Fruit fly (Drosophila melanogaster) whole organism, embryonic: Measurements from ENCODE around the gene rec.

Source experiments
- CG10147 ChIP-seq: fragments of 200-800 bp; sonication (Bioruptor generic); optimal IDR thresholded peaks from 2 replicates; lab custom pipeline; 2019; ENCODE audit warnings: missing biosample characterization, mild to moderate bottlenecking, missing genetic modification characterization, moderate library complexity
- CG1024 ChIP-seq: fragments of 200-800 bp; sonication (Bioruptor generic); IDR thresholded peaks from 2 replicates; pipeline ENCODE4 v1.3.6; 2022; ENCODE audit warnings: missing biosample characterization, missing genetic modification characterization
- CG10654 ChIP-seq: fragments of 200-800 bp; sonication (Bioruptor generic); optimal IDR thresholded peaks from 2 replicates; lab custom pipeline; 2016; ENCODE audit warnings: missing biosample characterization, missing genetic modification characterization
- CG10959 ChIP-seq: fragments of 200-800 bp; sonication (Bioruptor generic); IDR thresholded peaks from 2 replicates; pipeline ENCODE4 v1.3.6; 2022; ENCODE audit warnings: missing biosample characterization, missing genetic modification characterization
- CG11723 ChIP-seq: fragments of 200-800 bp; sonication (Bioruptor generic); optimal IDR thresholded peaks from 2 replicates; lab custom pipeline; 2017; ENCODE audit warnings: missing biosample characterization, mild to moderate bottlenecking, missing genetic modification characterization
- CG12155 ChIP-seq: fragments of 200-800 bp; sonication (Bioruptor generic); optimal IDR thresholded peaks from 3 replicates; lab custom pipeline; 2016; ENCODE audit warnings: missing biosample characterization, missing genetic modification characterization
- CG12219 ChIP-seq: fragments of 200-800 bp; sonication (Bioruptor generic); optimal IDR thresholded peaks from 3 replicates; lab custom pipeline; 2018; ENCODE audit warnings: missing biosample characterization, mild to moderate bottlenecking, missing genetic modification characterization
- CG12236 ChIP-seq: fragments of 200-800 bp; sonication (Bioruptor generic); optimal IDR thresholded peaks from 2 replicates; lab custom pipeline; 2016; ENCODE audit warnings: missing biosample characterization, missing genetic modification characterization
- CG12299 ChIP-seq: fragments of 200-800 bp; sonication (Bioruptor generic); optimal IDR thresholded peaks from 2 replicates; lab custom pipeline; 2018; ENCODE audit warnings: missing biosample characterization, mild to moderate bottlenecking, missing genetic modification characterization
- CG12769 ChIP-seq: fragments of 200-800 bp; sonication (Bioruptor generic); optimal IDR thresholded peaks from 2 replicates; lab custom pipeline; 2019; ENCODE audit warnings: missing biosample characterization, mild to moderate bottlenecking, missing genetic modification characterization, moderate library complexity
- CG14710 ChIP-seq: fragments of 200-800 bp; sonication (Bioruptor generic); optimal IDR thresholded peaks from 3 replicates; lab custom pipeline; 2019; ENCODE audit warnings: missing biosample characterization, mild to moderate bottlenecking, missing genetic modification characterization, moderate library complexity
- CG1602 ChIP-seq: fragments of 200-800 bp; sonication (Bioruptor generic); optimal IDR thresholded peaks from 3 replicates; lab custom pipeline; 2016; ENCODE audit warnings: missing biosample characterization, missing genetic modification characterization
- CG18011 ChIP-seq: fragments of 200-800 bp; sonication (Bioruptor generic); optimal IDR thresholded peaks from 2 replicates; lab custom pipeline; 2017; ENCODE audit warnings: missing biosample characterization, missing genetic modification characterization, mild to moderate bottlenecking, moderate library complexity, missing genotype
- CG1832 ChIP-seq: fragments of 200-800 bp; sonication (Bioruptor generic); optimal IDR thresholded peaks from 2 replicates; lab custom pipeline; 2017; ENCODE audit warnings: missing biosample characterization, mild to moderate bottlenecking, missing genetic modification characterization, inconsistent platforms
- CG3838 ChIP-seq: fragments of 200-800 bp; sonication (Bioruptor generic); optimal IDR thresholded peaks from 3 replicates; lab custom pipeline; 2016; ENCODE audit warnings: missing biosample characterization, missing genetic modification characterization
- CG4404 ChIP-seq: fragments of 200-800 bp; sonication (Bioruptor generic); IDR thresholded peaks from 2 replicates; pipeline ENCODE4 v1.3.6; 2022; ENCODE audit warnings: missing biosample characterization, missing genetic modification characterization
- CG6254 ChIP-seq: fragments of 200-800 bp; sonication (Bioruptor generic); optimal IDR thresholded peaks from 3 replicates; lab custom pipeline; 2017; ENCODE audit warnings: mild to moderate bottlenecking, missing biosample characterization, missing genetic modification reagents, missing genetic modification characterization
- CG7987 ChIP-seq: fragments of 200-800 bp; sonication (Bioruptor generic); optimal IDR thresholded peaks from 2 replicates; lab custom pipeline; 2018; ENCODE audit warnings: missing biosample characterization, mild to moderate bottlenecking, missing genetic modification characterization, moderate library complexity
- CG8089 ChIP-seq: fragments of 200-800 bp; sonication (Bioruptor generic); optimal IDR thresholded peaks from 3 replicates; lab custom pipeline; 2016; ENCODE audit warnings: missing biosample characterization, missing genetic modification characterization
- CHES-1-like ChIP-seq: fragments of 200-800 bp; sonication (Bioruptor generic); optimal IDR thresholded peaks from 2 replicates; lab custom pipeline; 2016; ENCODE audit warnings: missing biosample characterization, missing genetic modification characterization
- Dek ChIP-seq: fragments of 200-800 bp; sonication (Bioruptor generic); optimal IDR thresholded peaks from 3 replicates; lab custom pipeline; 2019; ENCODE audit warnings: missing biosample characterization, mild to moderate bottlenecking, missing genetic modification characterization, moderate library complexity
- Dip2 ChIP-seq: fragments of 200-800 bp; sonication (Bioruptor generic); IDR thresholded peaks from 2 replicates; pipeline ENCODE4 v1.3.6; 2022; ENCODE audit warnings: missing biosample characterization, missing genetic modification characterization
- ERR ChIP-seq: fragments of 200-800 bp; sonication (Bioruptor generic); optimal IDR thresholded peaks from 2 replicates; lab custom pipeline; 2016; ENCODE audit warnings: missing biosample characterization, missing genetic modification characterization
- Elba2 ChIP-seq: fragments of 200-800 bp; sonication (Bioruptor generic); optimal IDR thresholded peaks from 3 replicates; lab custom pipeline; 2016; ENCODE audit warnings: missing biosample characterization, missing genetic modification characterization
- Hr78 ChIP-seq, 2 experiments: fragments of 200-800 bp in 1 of 2; fragments of >200 bp in 1 of 2; sonication (Bioruptor generic) in 1 of 2; optimal IDR thresholded peaks; 2 replicates each; lab custom pipeline; 2017 to 2019; ENCODE audit warnings: missing biosample characterization in 2 of 2, missing genetic modification characterization in 2 of 2, mild to moderate bottlenecking in 1 of 2, moderate library complexity in 1 of 2
- Hsf ChIP-seq: fragments of 200-800 bp; sonication (Bioruptor generic); optimal IDR thresholded peaks from 3 replicates; lab custom pipeline; 2016; ENCODE audit warnings: missing biosample characterization, missing genetic modification characterization
- Max ChIP-seq: fragments of 200-800 bp; sonication (Bioruptor generic); optimal IDR thresholded peaks from 2 replicates; lab custom pipeline; 2016; ENCODE audit warnings: missing biosample characterization, mild to moderate bottlenecking, missing genetic modification characterization
- Side ChIP-seq: fragments of 200-800 bp; sonication (Bioruptor generic); optimal IDR thresholded peaks from 2 replicates; lab custom pipeline; 2016; ENCODE audit warnings: missing biosample characterization, missing genetic modification characterization
- Tbp ChIP-seq: fragments of >200 bp; optimal IDR thresholded peaks from 2 replicates; lab custom pipeline; 2018; ENCODE audit warnings: missing biosample characterization, missing genetic modification characterization
- ab ChIP-seq: fragments of 200-800 bp; sonication (Bioruptor generic); optimal IDR thresholded peaks from 2 replicates; lab custom pipeline; 2016; ENCODE audit warnings: missing biosample characterization, missing genetic modification characterization
- az2 ChIP-seq: fragments of 200-800 bp; sonication (Bioruptor generic); optimal IDR thresholded peaks from 3 replicates; lab custom pipeline; 2016; ENCODE audit warnings: missing biosample characterization, missing genetic modification characterization
- bigmax ChIP-seq: fragments of 200-800 bp; sonication (Bioruptor generic); optimal IDR thresholded peaks from 2 replicates; lab custom pipeline; 2018; ENCODE audit warnings: missing biosample characterization, mild to moderate bottlenecking, missing genetic modification characterization
- bowl ChIP-seq: fragments of 200-800 bp; sonication (Bioruptor generic); IDR thresholded peaks from 2 replicates; pipeline ENCODE4 v1.3.6; 2022; ENCODE audit warnings: missing biosample characterization, missing genetic modification characterization
- cad ChIP-seq: fragments of >200 bp; optimal IDR thresholded peaks from 2 replicates; lab custom pipeline; 2017; ENCODE audit warnings: missing biosample characterization, missing genetic modification characterization
- chif ChIP-seq, 2 experiments: fragments of 200-800 bp; sonication (Bioruptor generic); optimal IDR thresholded peaks; 3 replicates each; lab custom pipeline; 2016; ENCODE audit warnings: missing biosample characterization in 2 of 2, missing genetic modification characterization in 2 of 2
- crc ChIP-seq: fragments of 200-800 bp; sonication (Bioruptor generic); optimal IDR thresholded peaks from 2 replicates; lab custom pipeline; 2016; ENCODE audit warnings: missing biosample characterization, missing genetic modification characterization
- ems ChIP-seq: fragments of 200-800 bp; sonication (Bioruptor generic); optimal IDR thresholded peaks from 3 replicates; lab custom pipeline; 2016; ENCODE audit warnings: missing biosample characterization, missing genetic modification characterization
- hb ChIP-seq: fragments of 200-800 bp; sonication (Bioruptor generic); IDR thresholded peaks from 3 replicates; pipeline ENCODE4 v1.3.6; 2022; ENCODE audit warnings: missing biosample characterization, missing genetic modification characterization; ENCODE audit not compliant: partially characterized antibody
- jumu ChIP-seq: fragments of 200-800 bp; sonication (Bioruptor generic); optimal IDR thresholded peaks from 3 replicates; lab custom pipeline; 2016; ENCODE audit warnings: missing biosample characterization, missing genetic modification characterization
- lov ChIP-seq, 2 experiments: fragments of 200-800 bp in 1 of 2; fragments of >200 bp in 1 of 2; sonication (Bioruptor generic) in 1 of 2; IDR thresholded peaks in 1 of 2; optimal IDR thresholded peaks in 1 of 2; 2 replicates in 1 of 2; 3 replicates in 1 of 2; pipeline versions ENCODE4 v1.3.6 to Lab custom; 2017 to 2022; ENCODE audit warnings: missing biosample characterization in 1 of 2, missing genetic modification characterization in 1 of 2
- psq ChIP-seq: fragments of 200-800 bp; sonication (Bioruptor generic); optimal IDR thresholded peaks from 2 replicates; lab custom pipeline; 2017; ENCODE audit warnings: missing biosample characterization, missing genetic modification characterization
- ro ChIP-seq: fragments of 200-800 bp; sonication (Bioruptor generic); IDR thresholded peaks from 2 replicates; pipeline ENCODE4 v1.3.6; 2022; ENCODE audit warnings: missing biosample characterization, missing genetic modification characterization
- sim ChIP-seq: fragments of 200-800 bp; sonication (Bioruptor generic); IDR thresholded peaks from 2 replicates; pipeline ENCODE4 v1.3.6; 2022; ENCODE audit warnings: missing biosample characterization, missing genetic modification characterization
- slbo ChIP-seq: fragments of 200-800 bp; sonication (Bioruptor generic); IDR thresholded peaks from 2 replicates; pipeline ENCODE4 v1.3.6; 2022; ENCODE audit warnings: missing biosample characterization, missing genetic modification characterization
- slou ChIP-seq: fragments of 200-800 bp; sonication (Bioruptor generic); optimal IDR thresholded peaks from 3 replicates; lab custom pipeline; 2016; ENCODE audit warnings: missing biosample characterization, missing genetic modification characterization
- ttk ChIP-seq: fragments of 200-800 bp; sonication (Bioruptor generic); IDR thresholded peaks from 2 replicates; pipeline ENCODE4 v2.1.2; 2022; ENCODE audit warnings: missing biosample characterization, missing genetic modification characterization
- tup ChIP-seq: fragments of 200-800 bp; sonication (Bioruptor generic); optimal IDR thresholded peaks from 2 replicates; lab custom pipeline; 2016; ENCODE audit warnings: missing biosample characterization, mild to moderate bottlenecking, missing genetic modification characterization, moderate library complexity
- unpg ChIP-seq: fragments of 200-800 bp; sonication (Bioruptor generic); optimal IDR thresholded peaks from 3 replicates; lab custom pipeline; 2018; ENCODE audit warnings: missing biosample characterization, mild to moderate bottlenecking, missing genetic modification characterization, moderate library complexity
- vfl ChIP-seq: fragments of 200-800 bp; sonication (Bioruptor generic); optimal IDR thresholded peaks from 2 replicates; lab custom pipeline; 2016; ENCODE audit warnings: missing biosample characterization, missing genetic modification characterization
- z ChIP-seq: fragments of 200-800 bp; sonication (Bioruptor generic); IDR thresholded peaks from 3 replicates; pipeline ENCODE4 v1.3.6; 2022; ENCODE audit warnings: missing biosample characterization, missing genetic modification characterization
- zen ChIP-seq: fragments of 200-800 bp; sonication (Bioruptor generic); optimal IDR thresholded peaks from 3 replicates; lab custom pipeline; 2018; ENCODE audit warnings: missing biosample characterization, mild to moderate bottlenecking, missing genetic modification characterization, moderate library complexity

rec gene

dm6 chr3R:15857189-15857767 is 24.8 kb upstream of the rec start, which contains the start of gene Hmt-1 (continued):
- TF ChIP-seq CG12236 = no peak
- TF ChIP-seq cad (GFP tag; lab: Kevin White, UChicago) = no peak
- no peak for TF ChIP-seq Dip2 (GFP tag; lab: Robert Waterston, UW)
- no peak for TF ChIP-seq CG3838 (GFP tag; lab: Kevin White, UChicago)
- no peak for TF ChIP-seq ro (GFP tag; lab: Robert Waterston, UW)
- no peak for TF ChIP-seq psq
- peak in 1 of 2 experiments; percentile 69 for TF ChIP-seq Hr78 (GFP tag; optimal IDR thresholded peaks at IDR 0.05; lab: Kevin White, UChicago)
- no peak for TF ChIP-seq tup (GFP tag; lab: Kevin White, UChicago)
- peak; percentile 3 for TF ChIP-seq CHES-1-like (GFP tag; lab: Kevin White, UChicago)
- peak in 1 of 2 experiments; percentile 6 for TF ChIP-seq chif (GFP tag; optimal IDR thresholded peaks at IDR 0.05; lab: Kevin White, UChicago)
- no peak for TF ChIP-seq bowl (GFP tag; lab: Robert Waterston, UW)
- no peak for TF ChIP-seq vfl (GFP tag; lab: Kevin White, UChicago)
- TF ChIP-seq CG10147 = no peak
- no peak for TF ChIP-seq Dek (tag; lab: Kevin White, UChicago)
- TF ChIP-seq az2 = no peak
- TF ChIP-seq slou = no peak
- no peak for TF ChIP-seq CG10654
- TF ChIP-seq CG18011 (GFP tag; lab: Kevin White, UChicago) = no peak
- TF ChIP-seq sim (GFP tag; lab: Robert Waterston, UW) = no peak
- TF ChIP-seq CG6254 (GFP tag; lab: Kevin White, UChicago) = no peak
- no peak for TF ChIP-seq unpg (GFP tag; lab: Kevin White, UChicago)
- no peak for TF ChIP-seq Tbp (GFP tag; lab: Kevin White, UChicago)
- no peak for TF ChIP-seq ttk (GFP tag; lab: Robert Waterston, UW)
- peak; percentile 38 for TF ChIP-seq zen (tag; lab: Kevin White, UChicago)
- no peak for TF ChIP-seq lov (optimal IDR thresholded peaks at IDR 0.05; lab: Kevin White, UChicago)
- TF ChIP-seq lov (GFP tag; IDR thresholded peaks at IDR 0.05; lab: Robert Waterston, UW) = no peak
- TF ChIP-seq ab (GFP tag; lab: Kevin White, UChicago) = no peak
- TF ChIP-seq slbo (GFP tag; lab: Robert Waterston, UW) = no peak
- TF ChIP-seq CG1024 = no peak
- TF ChIP-seq CG11723 (GFP tag; lab: Kevin White, UChicago) = no peak
- TF ChIP-seq CG1832 = no peak
- no peak for TF ChIP-seq CG4404 (GFP tag; lab: Robert Waterston, UW)
- TF ChIP-seq hb (GFP tag; lab: Robert Waterston, UW) = no peak
- TF ChIP-seq CG7987 = no peak
- TF ChIP-seq crc = no peak
- TF ChIP-seq CG12155 (GFP tag; lab: Kevin White, UChicago) = no peak
- TF ChIP-seq Max = peak; percentile 1
- peak; percentile 80 for TF ChIP-seq CG14710
- TF ChIP-seq ERR (GFP tag; lab: Kevin White, UChicago) = no peak
- no peak for TF ChIP-seq jumu (GFP tag; lab: Kevin White, UChicago)
- no peak for TF ChIP-seq CG1602
- no peak for TF ChIP-seq CG12299 (tag; lab: Kevin White, UChicago)
- TF ChIP-seq Hsf = peak; percentile 25
- no peak for TF ChIP-seq CG12219 (GFP tag; lab: Kevin White, UChicago)
- TF ChIP-seq Elba2 (GFP tag; lab: Kevin White, UChicago) = no peak
- TF ChIP-seq ems (GFP tag; lab: Kevin White, UChicago) = peak; percentile 14
- TF ChIP-seq CG8089 = no peak
- no peak for TF ChIP-seq Side (GFP tag; lab: Kevin White, UChicago)
- no peak for TF ChIP-seq CG12769
- no peak for TF ChIP-seq CG10959 (GFP tag; lab: Robert Waterston, UW)
- 0 out of 3 replicates have a peak, but pooled peaks have one; percentile 28 for TF ChIP-seq z (GFP tag; lab: Robert Waterston, UW)
- TF ChIP-seq bigmax = no peak
